Worm (Caenorhabditis elegans) whole organism, young adult: ENCODE results near the gene W02B12.12.
A peak's percentile ranks its signal among the peaks of the same experiment; 100 is the strongest.

Experiments
- B0035.1 ChIP-seq: sonication (generic microtip); optimal IDR thresholded peaks from 2 replicates; lab custom pipeline; 2016; ENCODE audit warnings: missing genetic modification characterization, mild to moderate bottlenecking, missing compliant biosample characterization, missing genotype, missing genetic modification reagents
- B0261.1 ChIP-seq: sonication (generic microtip); optimal IDR thresholded peaks from 2 replicates; lab custom pipeline; 2016; ENCODE audit warnings: mild to moderate bottlenecking, missing genetic modification characterization, moderate library complexity, missing compliant biosample characterization
- B0336.3 ChIP-seq: fragments of 200-800 bp; sonication (Bioruptor generic); IDR thresholded peaks from 2 replicates; pipeline ENCODE4 v1.3.6; 2022; ENCODE audit warnings: missing genetic modification characterization, missing compliant biosample characterization
- D2030.7 ChIP-seq: fragments of 200-800 bp; sonication (Bioruptor generic); IDR thresholded peaks from 2 replicates; pipeline ENCODE4 v1.3.6; 2022; ENCODE audit warnings: missing genetic modification reagents, missing genetic modification characterization, missing compliant biosample characterization
- F10E7.11 ChIP-seq: sonication (generic microtip); optimal IDR thresholded peaks from 2 replicates; lab custom pipeline; 2017; ENCODE audit warnings: mild to moderate bottlenecking, missing genetic modification characterization, moderate library complexity, missing compliant biosample characterization
- F22D6.2 ChIP-seq: sonication (generic microtip); optimal IDR thresholded peaks from 2 replicates; lab custom pipeline; 2016; ENCODE audit warnings: mild to moderate bottlenecking, missing genetic modification characterization, missing compliant biosample characterization
- F33H1.4 ChIP-seq: fragments of 200-800 bp; sonication (Bioruptor generic); IDR thresholded peaks from 2 replicates; pipeline ENCODE4 v1.3.6; 2022; ENCODE audit warnings: missing genetic modification reagents, missing genetic modification characterization, missing compliant biosample characterization
- F37B4.10 ChIP-seq: fragments of 200-800 bp; sonication (Bioruptor generic); IDR thresholded peaks from 2 replicates; pipeline ENCODE4 v1.3.6; 2022; ENCODE audit warnings: missing genetic modification characterization, missing compliant biosample characterization
- F39B2.1 ChIP-seq: fragments of 200-800 bp; sonication (Bioruptor generic); IDR thresholded peaks from 2 replicates; pipeline ENCODE4 v1.3.6; 2022; ENCODE audit warnings: missing genetic modification reagents, missing genetic modification characterization, missing compliant biosample characterization
- F52B5.7 ChIP-seq: sonication (generic microtip); optimal IDR thresholded peaks from 2 replicates; lab custom pipeline; 2016; ENCODE audit warnings: mild to moderate bottlenecking, missing genetic modification characterization, missing compliant biosample characterization
- K11D2.4 ChIP-seq: fragments of 200-800 bp; sonication (Bioruptor generic); IDR thresholded peaks from 2 replicates; pipeline ENCODE4 v1.3.6; 2022; ENCODE audit warnings: missing genetic modification reagents, missing genetic modification characterization, missing compliant biosample characterization
- K12H6.12 ChIP-seq: fragments of 200-800 bp; sonication (Bioruptor generic); optimal IDR thresholded peaks from 2 replicates; lab custom pipeline; 2018; ENCODE audit warnings: mild to moderate bottlenecking, missing genetic modification characterization, missing compliant biosample characterization
- T07F8.4 ChIP-seq: sonication (generic microtip); optimal IDR thresholded peaks from 2 replicates; lab custom pipeline; 2016; ENCODE audit warnings: mild to moderate bottlenecking, missing genetic modification characterization, moderate library complexity, missing compliant biosample characterization
- Y95B8A.8 ChIP-seq: fragments of 200-800 bp; sonication (Bioruptor generic); IDR thresholded peaks from 2 replicates; pipeline ENCODE4 v1.3.6; 2022; ENCODE audit warnings: missing genetic modification reagents, missing genetic modification characterization, missing compliant biosample characterization
- ZK185.1 ChIP-seq: sonication (generic microtip); optimal IDR thresholded peaks from 2 replicates; lab custom pipeline; 2016; ENCODE audit warnings: mild to moderate bottlenecking, missing genetic modification characterization, missing compliant biosample characterization; ENCODE audit not compliant: poor library complexity, severe bottlenecking
- aptf-3 ChIP-seq: fragments of 200-800 bp; sonication (Bioruptor generic); IDR thresholded peaks from 2 replicates; pipeline ENCODE4 v1.3.6; 2022; ENCODE audit warnings: missing genetic modification characterization, missing compliant biosample characterization
- athp-1 ChIP-seq: sonication (generic microtip); optimal IDR thresholded peaks from 2 replicates; lab custom pipeline; 2017; ENCODE audit warnings: mild to moderate bottlenecking, missing genetic modification characterization, missing compliant biosample characterization
- attf-5 ChIP-seq: fragments of 200-800 bp; sonication (Bioruptor generic); optimal IDR thresholded peaks from 2 replicates; lab custom pipeline; 2018; ENCODE audit warnings: mild to moderate bottlenecking, missing genetic modification characterization, missing compliant biosample characterization
- bed-2 ChIP-seq: fragments of 200-800 bp; sonication (Bioruptor generic); IDR thresholded peaks from 2 replicates; pipeline ENCODE4 v1.3.6; 2022; ENCODE audit warnings: missing genetic modification reagents, missing genetic modification characterization, missing compliant biosample characterization
- cebp-1 ChIP-seq, 2 experiments: fragments of 200-800 bp in 1 of 2; sonication (Bioruptor generic) in 1 of 2; sonication (generic microtip) in 1 of 2; IDR thresholded peaks in 1 of 2; optimal IDR thresholded peaks in 1 of 2; 2 replicates each; pipeline versions ENCODE4 v1.3.6 to Lab custom; 2017 to 2022; ENCODE audit warnings: missing compliant biosample characterization in 2 of 2, missing genetic modification characterization in 2 of 2, mild to moderate bottlenecking in 1 of 2, missing genetic modification reagents in 1 of 2, moderate library complexity in 1 of 2
- ceh-40 ChIP-seq: fragments of 200-800 bp; sonication (Bioruptor generic); IDR thresholded peaks from 2 replicates; pipeline ENCODE4 v1.3.6; 2022; ENCODE audit warnings: missing genetic modification characterization, missing compliant biosample characterization
- dox-1 ChIP-seq: fragments of 200-800 bp; sonication (Bioruptor generic); IDR thresholded peaks from 2 replicates; pipeline ENCODE4 v1.3.6; 2022; ENCODE audit warnings: missing genetic modification reagents, missing genetic modification characterization, missing compliant biosample characterization
- ekl-4 ChIP-seq: fragments of 200-800 bp; sonication (Bioruptor generic); IDR thresholded peaks from 2 replicates; pipeline ENCODE4 v1.3.6; 2022; ENCODE audit warnings: missing genetic modification reagents, missing genetic modification characterization, missing compliant biosample characterization
- ets-4 ChIP-seq: fragments of 200-800 bp; sonication (Bioruptor generic); optimal IDR thresholded peaks from 2 replicates; lab custom pipeline; 2018; ENCODE audit warnings: mild to moderate bottlenecking, missing genetic modification characterization, missing compliant biosample characterization
- gei-17 ChIP-seq: fragments of 200-800 bp; sonication (Bioruptor generic); optimal IDR thresholded peaks from 2 replicates; lab custom pipeline; 2018; ENCODE audit warnings: mild to moderate bottlenecking, missing genetic modification characterization, missing compliant biosample characterization
- him-1 ChIP-seq: sonication (generic microtip); optimal IDR thresholded peaks from 2 replicates; lab custom pipeline; 2016; ENCODE audit warnings: missing genotype, missing genetic modification reagents, missing genetic modification characterization, missing compliant biosample characterization
- hlh-12 ChIP-seq: sonication (generic microtip); optimal IDR thresholded peaks from 2 replicates; lab custom pipeline; 2016; ENCODE audit warnings: missing genetic modification characterization, missing compliant biosample characterization
- hlh-26 ChIP-seq: fragments of 200-800 bp; sonication (Bioruptor generic); conservative IDR thresholded peaks from 2 replicates; pipeline ENCODE4 v1.3.6; 2022; ENCODE audit warnings: missing genetic modification reagents, missing genetic modification characterization, missing compliant biosample characterization
- hmg-1.2 ChIP-seq: fragments of 200-800 bp; sonication (Bioruptor generic); IDR thresholded peaks from 2 replicates; pipeline ENCODE4 v1.3.6; 2022; ENCODE audit warnings: missing genetic modification reagents, missing genetic modification characterization, missing compliant biosample characterization
- hmg-20 ChIP-seq: fragments of 200-800 bp; sonication (Bioruptor generic); IDR thresholded peaks from 2 replicates; pipeline ENCODE4 v1.3.6; 2022; ENCODE audit warnings: missing genetic modification reagents, missing genetic modification characterization, missing compliant biosample characterization
- hrde-1 ChIP-seq: sonication (generic microtip); optimal IDR thresholded peaks from 2 replicates; lab custom pipeline; 2016; ENCODE audit warnings: missing genetic modification characterization, mild to moderate bottlenecking, missing compliant biosample characterization, moderate library complexity, missing genotype, missing genetic modification reagents, borderline replicate concordance
- let-607 ChIP-seq, 2 experiments: fragments of 200-800 bp in 1 of 2; sonication (Bioruptor generic) in 1 of 2; sonication (generic microtip) in 1 of 2; optimal IDR thresholded peaks; 2 replicates each; lab custom pipeline; 2016 to 2018; ENCODE audit warnings: mild to moderate bottlenecking in 2 of 2, missing compliant biosample characterization in 2 of 2, missing genetic modification characterization in 2 of 2, moderate library complexity in 2 of 2, missing genotype in 1 of 2
- lin-26 ChIP-seq: fragments of 200-800 bp; sonication (Bioruptor generic); IDR thresholded peaks from 2 replicates; pipeline ENCODE4 v1.3.6; 2022; ENCODE audit warnings: missing genetic modification reagents, missing genetic modification characterization, missing compliant biosample characterization
- lin-40 ChIP-seq: sonication (generic microtip); optimal IDR thresholded peaks from 2 replicates; lab custom pipeline; 2016; ENCODE audit warnings: missing genetic modification characterization, mild to moderate bottlenecking, missing compliant biosample characterization, missing genotype, missing genetic modification reagents
- lir-1 ChIP-seq: fragments of 200-800 bp; sonication (Bioruptor generic); conservative IDR thresholded peaks from 2 replicates; pipeline ENCODE4 v1.3.6; 2022; ENCODE audit warnings: missing genetic modification reagents, missing genetic modification characterization, missing compliant biosample characterization
- madf-3 ChIP-seq: fragments of 200-800 bp; sonication (Bioruptor generic); IDR thresholded peaks from 2 replicates; pipeline ENCODE4 v1.3.6; 2022; ENCODE audit warnings: missing genetic modification reagents, missing genetic modification characterization, missing compliant biosample characterization
- mcd-1 ChIP-seq: fragments of 200-800 bp; sonication (Bioruptor generic); IDR thresholded peaks from 2 replicates; pipeline ENCODE4 v1.3.6; 2022; ENCODE audit warnings: missing genetic modification reagents, missing genetic modification characterization, missing compliant biosample characterization
- nfya-2 ChIP-seq: fragments of 200-800 bp; sonication (Bioruptor generic); IDR thresholded peaks from 2 replicates; pipeline ENCODE4 v1.3.6; 2022; ENCODE audit warnings: missing genetic modification reagents, missing genetic modification characterization, missing compliant biosample characterization
- nfyb-1 ChIP-seq: fragments of 200-800 bp; sonication (Bioruptor generic); IDR thresholded peaks from 2 replicates; pipeline ENCODE4 v1.3.6; 2022; ENCODE audit warnings: missing genetic modification reagents, missing genetic modification characterization, missing compliant biosample characterization
- nhr-179 ChIP-seq: sonication (generic microtip); optimal IDR thresholded peaks from 2 replicates; lab custom pipeline; 2016; ENCODE audit warnings: mild to moderate bottlenecking, missing genetic modification characterization, missing compliant biosample characterization
- nhr-80 ChIP-seq: sonication (generic microtip); optimal IDR thresholded peaks from 2 replicates; lab custom pipeline; 2016; ENCODE audit warnings: missing genetic modification characterization, missing compliant biosample characterization
- nhr-90 ChIP-seq: sonication (generic microtip); optimal IDR thresholded peaks from 2 replicates; lab custom pipeline; 2016; ENCODE audit warnings: missing genotype, mild to moderate bottlenecking, missing genetic modification characterization, missing compliant biosample characterization
- pbrm-1 ChIP-seq: fragments of 200-800 bp; sonication (Bioruptor generic); IDR thresholded peaks from 2 replicates; pipeline ENCODE4 v1.3.6; 2022; ENCODE audit warnings: missing genetic modification reagents, missing genetic modification characterization, missing compliant biosample characterization
- snpc-4 ChIP-seq, 5 experiments: fragments of 150-350 bp in 1 of 5; sonication (generic microtip) in 4 of 5; optimal IDR thresholded peaks; 2 replicates each; lab custom pipeline; 2014 to 2018; ENCODE audit warnings: missing genetic modification characterization in 5 of 5, missing biosample characterization in 3 of 5, antibody characterized with exemption in 2 of 5, mild to moderate bottlenecking in 2 of 5, missing compliant biosample characterization in 2 of 5, missing genotype in 2 of 5, moderate library complexity in 2 of 5, missing genetic modification reagents in 1 of 5
- tlf-1 ChIP-seq: fragments of 200-800 bp; sonication (Bioruptor generic); optimal IDR thresholded peaks from 2 replicates; lab custom pipeline; 2018; ENCODE audit warnings: mild to moderate bottlenecking, missing genetic modification characterization, missing compliant biosample characterization
- zfh-2 ChIP-seq: fragments of 200-800 bp; sonication (Bioruptor generic); conservative IDR thresholded peaks from 2 replicates; pipeline ENCODE4 v1.3.6; 2022; ENCODE audit warnings: missing genetic modification reagents, missing genetic modification characterization, missing compliant biosample characterization
- ztf-25 ChIP-seq: fragments of 200-800 bp; sonication (Bioruptor generic); IDR thresholded peaks from 2 replicates; pipeline ENCODE4 v1.3.6; 2022; ENCODE audit warnings: missing genetic modification reagents, missing genetic modification characterization, missing compliant biosample characterization

W02B12.12 gene

ce11 chrII:11464427-11464944 lies 14.5 kb downstream of the W02B12.12 start, which contains the start of the genes aars-1 and rga-1:
Gene aars-1, minus strand, starts transcription at chrII:11464497.
Gene rga-1, plus strand, starts transcription at chrII:11464894.
- no peak for TF ChIP-seq let-607 (tag; optimal IDR thresholded peaks at IDR 0.05; lab: Kevin White, UChicago)
- TF ChIP-seq nhr-90 (tag; lab: Kevin White, UChicago), result no peak
- no peak for TF ChIP-seq Y95B8A.8 (GFP tag; lab: Robert Waterston, UW)
- TF ChIP-seq gei-17 (GFP tag; lab: Kevin White, UChicago), result no peak
- no peak for TF ChIP-seq F52B5.7
- no peak for TF ChIP-seq ekl-4 (GFP tag; lab: Robert Waterston, UW)
- peak; percentile 71 for TF ChIP-seq nfyb-1 (GFP tag; lab: Robert Waterston, UW)
- TF ChIP-seq lir-1, result no peak; the same call in 1 of the 2 replicates
- TF ChIP-seq zfh-2 (GFP tag; lab: Robert Waterston, UW), result peak; percentile 86
- no peak for TF ChIP-seq snpc-4 (GFP tag; optimal IDR thresholded peaks at IDR 0.05; lab: Kevin White, UChicago)
- peak in 3 of 4 experiments; percentile 18 to 39 (median 38) for TF ChIP-seq snpc-4 (tag; optimal IDR thresholded peaks at IDR 0.05; lab: Kevin White, UChicago)
- TF ChIP-seq hlh-12, result no peak
- TF ChIP-seq tlf-1 (GFP tag; lab: Kevin White, UChicago), result no peak
- TF ChIP-seq ceh-40, result no peak
- TF ChIP-seq B0261.1, result no peak
- TF ChIP-seq ztf-25 (GFP tag; lab: Robert Waterston, UW), result no peak
- no peak for TF ChIP-seq F22D6.2 (tag; lab: Kevin White, UChicago)
- no peak for TF ChIP-seq aptf-3 (GFP tag; lab: Robert Waterston, UW)
- TF ChIP-seq hmg-1.2 (GFP tag; lab: Robert Waterston, UW), result peak; percentile 66; the same call in 1 of the 2 replicates
- TF ChIP-seq nfya-2 (GFP tag; lab: Robert Waterston, UW), result no peak
- TF ChIP-seq bed-2 (GFP tag; lab: Robert Waterston, UW), result no peak
- no peak for TF ChIP-seq athp-1 (tag; lab: Kevin White, UChicago)
- peak; percentile 80 for TF ChIP-seq attf-5 (GFP tag; lab: Kevin White, UChicago)
- no peak for TF ChIP-seq hmg-20 (GFP tag; lab: Robert Waterston, UW)
- no peak for TF ChIP-seq hrde-1 (tag; lab: Kevin White, UChicago)
- no peak for TF ChIP-seq nhr-179
- TF ChIP-seq K11D2.4 (GFP tag; lab: Robert Waterston, UW), result no peak
- no peak for TF ChIP-seq F10E7.11 (tag; lab: Kevin White, UChicago)
- peak; percentile 52; the same call in 1 of the 2 replicates for TF ChIP-seq B0336.3 (GFP tag; lab: Robert Waterston, UW)
- peak; percentile 96 for TF ChIP-seq nhr-80 (tag; lab: Kevin White, UChicago)
- no peak for TF ChIP-seq D2030.7
- TF ChIP-seq him-1 (tag; lab: Kevin White, UChicago), result no peak
- TF ChIP-seq cebp-1 (GFP tag; IDR thresholded peaks at IDR 0.05; lab: Robert Waterston, UW), result no peak
- peak; percentile 59 for TF ChIP-seq cebp-1 (tag; optimal IDR thresholded peaks at IDR 0.05; lab: Kevin White, UChicago)
- no peak for TF ChIP-seq F33H1.4 (GFP tag; lab: Robert Waterston, UW)
- TF ChIP-seq lin-40 (tag; lab: Kevin White, UChicago), result peak; percentile 34
- TF ChIP-seq K12H6.12 (tag; lab: Kevin White, UChicago), result peak; percentile 4
- TF ChIP-seq hlh-26 (GFP tag; lab: Robert Waterston, UW), result no peak
- TF ChIP-seq dox-1 (GFP tag; lab: Robert Waterston, UW), result peak; percentile 86
- no peak for TF ChIP-seq B0035.1 (tag; lab: Kevin White, UChicago)
- no peak for TF ChIP-seq madf-3 (GFP tag; lab: Robert Waterston, UW)
- no peak for TF ChIP-seq F37B4.10 (GFP tag; lab: Robert Waterston, UW)
- TF ChIP-seq F39B2.1 (GFP tag; lab: Robert Waterston, UW), result no peak
- TF ChIP-seq pbrm-1 (GFP tag; lab: Robert Waterston, UW), result 0 out of 2 replicates have a peak, but pooled peaks have one; percentile 33
- 0 out of 2 replicates have a peak, but pooled peaks have one; percentile 36 for TF ChIP-seq lin-26 (GFP tag; lab: Robert Waterston, UW)
- peak; percentile 45 for TF ChIP-seq ZK185.1
- TF ChIP-seq T07F8.4 (tag; lab: Kevin White, UChicago), result no peak
- 0 out of 2 replicates have a peak, but pooled peaks have one; percentile 48 for TF ChIP-seq mcd-1 (GFP tag; lab: Robert Waterston, UW)
- peak; percentile 58 for TF ChIP-seq ets-4 (GFP tag; lab: Kevin White, UChicago)
